Comparison of ENCODE assay signal across 5 worm cellular contexts in the genomic region with DNA sequence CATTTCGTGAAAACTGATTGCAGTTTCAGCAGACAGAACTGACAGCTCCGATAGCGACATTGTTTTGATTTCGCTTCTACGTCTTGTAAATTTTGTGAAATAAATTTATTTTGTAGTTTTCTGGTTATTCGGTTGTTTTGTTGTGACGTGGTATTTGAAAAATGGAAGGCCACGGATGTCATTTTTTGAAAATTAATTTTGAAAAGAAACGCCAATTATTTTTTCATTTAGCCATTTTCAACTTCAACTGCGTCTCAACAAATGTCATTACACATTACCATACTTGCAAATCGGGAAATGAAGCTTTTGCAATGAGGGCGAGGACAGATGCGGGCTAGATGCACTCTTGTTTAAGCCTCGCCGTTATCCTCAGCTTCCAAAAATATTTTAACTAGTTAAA.
A peak's percentile ranks its signal among the peaks of the same experiment; 100 is the strongest.
TF ChIP-seq lines count a peak whose summit lies in the region.

C18E9.8 (minus strand) TSS at position 101 of the 400 bp plus-strand sequence.

TF ChIP-seq in whole organism, L1 larva, 84 proteins besides CTCF, POLR2A, EP300 and RAD21:
- no peak for TF ChIP-seq efl-1 (optimal IDR thresholded peaks at IDR 0.05; lab: Kevin White, UChicago)
- no peak for TF ChIP-seq efl-1 (GFP tag; optimal IDR thresholded peaks at IDR 0.05 in 1 of 2; lab: Kevin White, UChicago)
- TF ChIP-seq lin-35 (GFP tag; optimal IDR thresholded peaks at IDR 0.05; lab: Kevin White, UChicago) = peak in 1 of 2 experiments; percentile 9
- no peak for TF ChIP-seq tbx-2 (tag; optimal IDR thresholded peaks at IDR 0.05; lab: Kevin White, UChicago)
- TF ChIP-seq Y116A8C.19 (tag; optimal IDR thresholded peaks at IDR 0.05; lab: Kevin White, UChicago; ENCODE audit: borderline replicate concordance) = no peak
- no peak for TF ChIP-seq mab-9 (GFP tag; IDR thresholded peaks at IDR 0.05; lab: Robert Waterston, UW)
- no peak for TF ChIP-seq tlp-1 (tag; optimal IDR thresholded peaks at IDR 0.05; lab: Kevin White, UChicago)
- TF ChIP-seq ceh-88 (GFP tag; IDR thresholded peaks at IDR 0.05; lab: Robert Waterston, UW) = no peak
- peak; percentile 32 for TF ChIP-seq ama-1 (optimal IDR thresholded peaks at IDR 0.05; lab: Kevin White, UChicago)
- TF ChIP-seq ces-1 (GFP tag; optimal IDR thresholded peaks at IDR 0.05; lab: Kevin White, UChicago) = no peak
- TF ChIP-seq nhr-84 (tag; optimal IDR thresholded peaks at IDR 0.05; lab: Kevin White, UChicago) = no peak
- no peak for TF ChIP-seq zip-4 (GFP tag; optimal IDR thresholded peaks at IDR 0.05; lab: Kevin White, UChicago)
- no peak for TF ChIP-seq ztf-11 (tag; optimal IDR thresholded peaks at IDR 0.05; lab: Kevin White, UChicago)
- no peak for TF ChIP-seq aha-1 (tag; optimal IDR thresholded peaks at IDR 0.05; lab: Kevin White, UChicago)
- no peak for TF ChIP-seq xbp-1 (tag; optimal IDR thresholded peaks at IDR 0.05; lab: Kevin White, UChicago)
- TF ChIP-seq dpl-1 (GFP tag; optimal IDR thresholded peaks at IDR 0.05; lab: Kevin White, UChicago) = no peak
- TF ChIP-seq lir-3 (tag; optimal IDR thresholded peaks at IDR 0.05; lab: Kevin White, UChicago; ENCODE audit: poor library complexity) = no peak
- no peak for TF ChIP-seq nhr-77 (tag; optimal IDR thresholded peaks at IDR 0.05; lab: Kevin White, UChicago)

TF ChIP-seq in whole organism, L2 larva, 48 proteins besides CTCF, POLR2A, EP300 and RAD21:
- TF ChIP-seq nhr-25 (tag; optimal IDR thresholded peaks at IDR 0.05; lab: Kevin White, UChicago) (no peak), nhr-129 (tag; optimal IDR thresholded peaks at IDR 0.05; lab: Kevin White, UChicago) (peak; percentile 7)

TF ChIP-seq in whole organism, L3 larva, 47 proteins besides CTCF, POLR2A, EP300 and RAD21:
- no peak for TF ChIP-seq nhr-28 (tag; optimal IDR thresholded peaks at IDR 0.05; lab: Kevin White, UChicago)
- peak; percentile 36 for TF ChIP-seq elt-2 (tag; optimal IDR thresholded peaks at IDR 0.05; lab: Kevin White, UChicago)

TF ChIP-seq in whole organism, L4 larva, 104 proteins besides CTCF, POLR2A, EP300 and RAD21:
- TF ChIP-seq ztf-7 (tag; optimal IDR thresholded peaks at IDR 0.05; lab: Kevin White, UChicago) (no peak), nhr-102 (tag; optimal IDR thresholded peaks at IDR 0.05; lab: Kevin White, UChicago) (peak; percentile 21), madf-9 (GFP tag; conservative IDR thresholded peaks at IDR 0.05; lab: Robert Waterston, UW) (no peak), aha-1 (tag; lab: Kevin White, UChicago) (peak; percentile 79)

TF ChIP-seq in whole organism, young adult, 124 proteins besides CTCF, POLR2A, EP300 and RAD21:
- TF ChIP-seq Y53G8AR.9 (GFP tag; conservative IDR thresholded peaks at IDR 0.05; lab: Robert Waterston, UW) (0 out of 2 replicates have a peak, but pooled peaks have one; percentile 21), mel-28 (tag; optimal IDR thresholded peaks at IDR 0.05; lab: Kevin White, UChicago; ENCODE audit: borderline replicate concordance) (no peak)
